Worm (Caenorhabditis elegans) whole organism, L2 larva: Measurements from ENCODE around the gene nhr-232.

Experiments
- ama-1 ChIP-seq: fragments of 150-350 bp; optimal IDR thresholded peaks from 2 replicates; lab custom pipeline; 2018; ENCODE audit warnings: inconsistent platforms
- crh-2 ChIP-seq: sonication (generic microtip); optimal IDR thresholded peaks from 2 replicates; lab custom pipeline; 2017; ENCODE audit warnings: missing biosample characterization, missing genetic modification characterization
- lin-39 ChIP-seq: fragments of 150-350 bp; optimal IDR thresholded peaks from 2 replicates; lab custom pipeline; 2014; ENCODE audit warnings: missing biosample characterization, missing genetic modification reagents, missing genetic modification characterization
- nhr-11 ChIP-seq: fragments of 150-350 bp; optimal IDR thresholded peaks from 2 replicates; lab custom pipeline; 2014; ENCODE audit warnings: missing biosample characterization, missing genetic modification characterization
- nhr-129 ChIP-seq: fragments of 150-350 bp; optimal IDR thresholded peaks from 2 replicates; lab custom pipeline; 2014; ENCODE audit warnings: missing biosample characterization, missing genetic modification characterization
- nhr-23 ChIP-seq: fragments of 150-350 bp; optimal IDR thresholded peaks from 2 replicates; lab custom pipeline; 2014; ENCODE audit warnings: missing biosample characterization, missing genetic modification reagents, missing genetic modification characterization
- nhr-77 ChIP-seq: fragments of 150-350 bp; optimal IDR thresholded peaks from 2 replicates; lab custom pipeline; 2014; ENCODE audit warnings: missing biosample characterization, missing genetic modification characterization
- peb-1 ChIP-seq: fragments of 150-350 bp; optimal IDR thresholded peaks from 2 replicates; lab custom pipeline; 2014; ENCODE audit warnings: missing biosample characterization, missing genetic modification characterization
- skn-1 ChIP-seq: sonication (generic microtip); optimal IDR thresholded peaks from 2 replicates; lab custom pipeline; 2017; ENCODE audit warnings: missing biosample characterization, missing genetic modification characterization
- snpc-4 ChIP-seq: fragments of 150-350 bp; optimal IDR thresholded peaks from 2 replicates; lab custom pipeline; 2014; ENCODE audit warnings: missing biosample characterization, missing genetic modification characterization
- unc-62 ChIP-seq: fragments of 150-350 bp; optimal IDR thresholded peaks from 2 replicates; lab custom pipeline; 2014; ENCODE audit warnings: missing biosample characterization, missing genetic modification reagents, missing genetic modification characterization
- zag-1 ChIP-seq: fragments of 150-350 bp; optimal IDR thresholded peaks from 2 replicates; lab custom pipeline; 2014; ENCODE audit warnings: missing biosample characterization, missing genetic modification characterization
- ztf-11 ChIP-seq: sonication (generic microtip); optimal IDR thresholded peaks from 2 replicates; lab custom pipeline; 2017; ENCODE audit warnings: missing biosample characterization, missing genetic modification characterization

- TF ChIP-seq lin-39 (tag; lab: Kevin White, UChicago) (no peak), unc-62 (no peak), ztf-11 (no peak), skn-1 (tag; lab: Kevin White, UChicago) (no peak), ama-1 (lab: Kevin White, UChicago) (peak; percentile 29), snpc-4 (tag; lab: Kevin White, UChicago) (no peak), nhr-23 (tag; lab: Kevin White, UChicago) (no peak), nhr-11 (tag; lab: Kevin White, UChicago) (no peak), nhr-129 (tag; lab: Kevin White, UChicago) (peak; percentile 29), peb-1 (no peak), nhr-77 (tag; lab: Kevin White, UChicago) (no peak), zag-1 (no peak), crh-2 (tag; lab: Kevin White, UChicago) (no peak)
Observed at ce11 chrV:10238665-10239064, 17.3 kb upstream of the nhr-232 start, which contains the start of gene fubl-1.
